Worm (Caenorhabditis elegans) whole organism, L1 larva: Measurements from ENCODE around the gene F32A5.4.

Source experiments
- C04F5.9 ChIP-seq: sonication (generic microtip); optimal IDR thresholded peaks from 2 replicates; lab custom pipeline; 2016; ENCODE audit warnings: missing genetic modification characterization, missing compliant biosample characterization
- C16A3.4 ChIP-seq: fragments of 150-350 bp; optimal IDR thresholded peaks from 2 replicates; lab custom pipeline; 2014; ENCODE audit warnings: missing biosample characterization, missing genetic modification characterization
- F16B12.6 ChIP-seq: fragments of 150-350 bp; optimal IDR thresholded peaks from 2 replicates; lab custom pipeline; 2014; ENCODE audit warnings: missing biosample characterization, missing genetic modification characterization
- Y116A8C.19 ChIP-seq: sonication (generic microtip); optimal IDR thresholded peaks from 2 replicates; lab custom pipeline; 2016; ENCODE audit warnings: missing compliant biosample characterization, missing genetic modification characterization, borderline replicate concordance
- aha-1 ChIP-seq: fragments of 150-350 bp; optimal IDR thresholded peaks from 2 replicates; lab custom pipeline; 2014; ENCODE audit warnings: missing biosample characterization, missing genetic modification characterization
- alr-1 ChIP-seq: fragments of 200-800 bp; sonication (Bioruptor generic); optimal IDR thresholded peaks from 2 replicates; lab custom pipeline; 2018; ENCODE audit warnings: borderline replicate concordance, mild to moderate bottlenecking, missing genetic modification characterization, missing compliant biosample characterization
- aly-2 ChIP-seq: fragments of 150-350 bp; optimal IDR thresholded peaks from 2 replicates; lab custom pipeline; 2014; ENCODE audit warnings: missing biosample characterization, missing genetic modification characterization
- ama-1 ChIP-seq: fragments of 150-350 bp; optimal IDR thresholded peaks from 2 replicates; lab custom pipeline; 2014
- ceh-8 ChIP-seq: fragments of 200-800 bp; sonication (Bioruptor generic); optimal IDR thresholded peaks from 2 replicates; lab custom pipeline; 2018; ENCODE audit warnings: mild to moderate bottlenecking, missing genetic modification characterization, moderate library complexity, missing compliant biosample characterization
- ceh-82 ChIP-seq, 3 experiments: fragments of 150-350 bp in 1 of 3; sonication (generic microtip) in 2 of 3; optimal IDR thresholded peaks; 2 replicates each; lab custom pipeline; 2014 to 2017; ENCODE audit warnings: missing biosample characterization in 3 of 3, missing genetic modification characterization in 3 of 3
- ceh-88 ChIP-seq: fragments of 200-800 bp; sonication (Bioruptor generic); IDR thresholded peaks from 2 replicates; pipeline ENCODE4 v1.3.6; 2022; ENCODE audit warnings: missing genetic modification characterization, missing compliant biosample characterization
- ceh-90 ChIP-seq: sonication (generic microtip); optimal IDR thresholded peaks from 2 replicates; lab custom pipeline; 2016; ENCODE audit warnings: missing genetic modification characterization, missing compliant biosample characterization
- dsc-1 ChIP-seq: sonication (generic microtip); optimal IDR thresholded peaks from 2 replicates; lab custom pipeline; 2016; ENCODE audit warnings: mild to moderate bottlenecking, missing genetic modification characterization, missing compliant biosample characterization
- efl-1 ChIP-seq, 4 experiments: fragments of 150-350 bp; optimal IDR thresholded peaks in 3 of 4; peaks in 1 of 4; 1 replicate in 1 of 4; 2 replicates in 3 of 4; lab custom pipeline; 2014; ENCODE audit warnings: missing biosample characterization in 2 of 4, missing genetic modification characterization in 2 of 4, missing genetic modification reagents in 2 of 4
- efl-3 ChIP-seq: fragments of 200-800 bp; sonication (Bioruptor generic); optimal IDR thresholded peaks from 2 replicates; lab custom pipeline; 2018; ENCODE audit warnings: mild to moderate bottlenecking, missing genetic modification characterization, missing compliant biosample characterization
- egl-13 ChIP-seq: sonication (generic microtip); optimal IDR thresholded peaks from 2 replicates; lab custom pipeline; 2016; ENCODE audit warnings: missing genotype, missing genetic modification reagents, missing genetic modification characterization, missing compliant biosample characterization
- ets-5 ChIP-seq: fragments of 200-800 bp; sonication (Bioruptor generic); IDR thresholded peaks from 2 replicates; pipeline ENCODE4 v1.3.6; 2022; ENCODE audit warnings: missing genetic modification characterization, missing compliant biosample characterization
- fkh-10 ChIP-seq: sonication (generic microtip); optimal IDR thresholded peaks from 2 replicates; lab custom pipeline; 2017; ENCODE audit warnings: missing biosample characterization, missing genetic modification reagents, missing genetic modification characterization
- fkh-8 ChIP-seq: sonication (generic microtip); optimal IDR thresholded peaks from 2 replicates; lab custom pipeline; 2016; ENCODE audit warnings: mild to moderate bottlenecking, missing genetic modification characterization, missing compliant biosample characterization
- fos-1 ChIP-seq: fragments of 150-350 bp; optimal IDR thresholded peaks from 2 replicates; lab custom pipeline; 2014; ENCODE audit warnings: missing biosample characterization, missing genetic modification characterization
- grh-1 ChIP-seq: fragments of 200-800 bp; sonication (Bioruptor generic); IDR thresholded peaks from 2 replicates; pipeline ENCODE4 v1.3.6; 2022; ENCODE audit warnings: missing genetic modification reagents, missing genetic modification characterization, missing compliant biosample characterization
- hlh-17 ChIP-seq: fragments of 200-800 bp; sonication (Bioruptor generic); optimal IDR thresholded peaks from 2 replicates; lab custom pipeline; 2018; ENCODE audit warnings: missing genetic modification characterization, mild to moderate bottlenecking, missing compliant biosample characterization, moderate library complexity, borderline replicate concordance
- hpl-2 ChIP-seq: fragments of 150-350 bp; optimal IDR thresholded peaks from 2 replicates; lab custom pipeline; 2014; ENCODE audit warnings: missing biosample characterization, missing genetic modification reagents, missing genetic modification characterization
- irx-1 ChIP-seq: sonication (generic microtip); optimal IDR thresholded peaks from 2 replicates; lab custom pipeline; 2016; ENCODE audit warnings: missing genetic modification characterization, missing compliant biosample characterization
- lin-13 ChIP-seq: fragments of 150-350 bp; optimal IDR thresholded peaks from 2 replicates; lab custom pipeline; 2014; ENCODE audit warnings: missing biosample characterization, missing genetic modification reagents, missing genetic modification characterization
- lin-14 ChIP-seq: fragments of 200-800 bp; sonication (Bioruptor generic); optimal IDR thresholded peaks from 2 replicates; lab custom pipeline; 2018; ENCODE audit warnings: mild to moderate bottlenecking, missing genetic modification characterization, moderate library complexity, missing compliant biosample characterization
- lin-35 ChIP-seq, 2 experiments: fragments of 150-350 bp; optimal IDR thresholded peaks; 2 replicates each; lab custom pipeline; 2014; ENCODE audit warnings: missing biosample characterization in 2 of 2, missing genetic modification characterization in 2 of 2, missing genetic modification reagents in 2 of 2
- lin-39 ChIP-seq: fragments of 150-350 bp; optimal IDR thresholded peaks from 2 replicates; lab custom pipeline; 2014; ENCODE audit warnings: missing biosample characterization, missing genetic modification reagents, missing genetic modification characterization
- mab-9 ChIP-seq: fragments of 200-800 bp; sonication (Bioruptor generic); IDR thresholded peaks from 2 replicates; pipeline ENCODE4 v1.3.6; 2022; ENCODE audit warnings: missing genetic modification reagents, missing genetic modification characterization, missing compliant biosample characterization
- mdl-1 ChIP-seq, 2 experiments: fragments of 150-350 bp; optimal IDR thresholded peaks; 2 replicates each; lab custom pipeline; 2014 to 2017; ENCODE audit warnings: missing biosample characterization in 2 of 2, missing genetic modification characterization in 2 of 2, inconsistent platforms in 1 of 2
- mef-2 ChIP-seq: fragments of 150-350 bp; optimal IDR thresholded peaks from 2 replicates; lab custom pipeline; 2014; ENCODE audit warnings: missing biosample characterization, missing genetic modification characterization
- nhr-12 ChIP-seq: sonication (generic microtip); optimal IDR thresholded peaks from 2 replicates; lab custom pipeline; 2017; ENCODE audit warnings: missing biosample characterization, missing genetic modification characterization
- nhr-19 ChIP-seq: fragments of 200-800 bp; sonication (Bioruptor generic); conservative IDR thresholded peaks from 2 replicates; pipeline ENCODE4 v1.3.6; 2022; ENCODE audit warnings: missing genetic modification characterization, missing compliant biosample characterization
- nhr-237 ChIP-seq: fragments of 150-350 bp; optimal IDR thresholded peaks from 2 replicates; lab custom pipeline; 2014; ENCODE audit warnings: missing biosample characterization, missing genetic modification characterization
- nhr-28 ChIP-seq: fragments of 150-350 bp; optimal IDR thresholded peaks from 2 replicates; lab custom pipeline; 2014; ENCODE audit warnings: missing biosample characterization, missing genetic modification characterization
- nhr-47 ChIP-seq: sonication (generic microtip); optimal IDR thresholded peaks from 2 replicates; lab custom pipeline; 2016; ENCODE audit warnings: mild to moderate bottlenecking, missing genetic modification characterization, moderate library complexity, missing compliant biosample characterization
- nhr-71 ChIP-seq: sonication (generic microtip); optimal IDR thresholded peaks from 2 replicates; lab custom pipeline; 2016; ENCODE audit warnings: mild to moderate bottlenecking, missing genetic modification characterization, moderate library complexity, missing compliant biosample characterization
- nhr-77 ChIP-seq: fragments of 150-350 bp; optimal IDR thresholded peaks from 2 replicates; lab custom pipeline; 2014; ENCODE audit warnings: missing biosample characterization, missing genetic modification characterization
- nhr-90 ChIP-seq: sonication (generic microtip); optimal IDR thresholded peaks from 2 replicates; lab custom pipeline; 2016; ENCODE audit warnings: mild to moderate bottlenecking, missing genetic modification characterization, missing compliant biosample characterization; ENCODE audit not compliant: poor library complexity
- pag-3 ChIP-seq: sonication (generic microtip); optimal IDR thresholded peaks from 2 replicates; lab custom pipeline; 2017; ENCODE audit warnings: missing genetic modification characterization, mild to moderate bottlenecking, missing compliant biosample characterization, antibody characterized with exemption, borderline replicate concordance; ENCODE audit not compliant: insufficient read depth
- sox-4 ChIP-seq: sonication (generic microtip); optimal IDR thresholded peaks from 2 replicates; lab custom pipeline; 2016; ENCODE audit warnings: missing genetic modification characterization, missing compliant biosample characterization
- sptf-1 ChIP-seq: fragments of 150-350 bp; optimal IDR thresholded peaks from 2 replicates; lab custom pipeline; 2014; ENCODE audit warnings: missing biosample characterization, missing genetic modification characterization
- tbx-2 ChIP-seq: sonication (generic microtip); optimal IDR thresholded peaks from 2 replicates; lab custom pipeline; 2016; ENCODE audit warnings: missing genetic modification characterization, missing compliant biosample characterization
- tlp-1 ChIP-seq: fragments of 150-350 bp; optimal IDR thresholded peaks from 2 replicates; lab custom pipeline; 2014; ENCODE audit warnings: missing biosample characterization, missing genetic modification characterization
- unc-130 ChIP-seq: fragments of 150-350 bp; optimal IDR thresholded peaks from 2 replicates; lab custom pipeline; 2017; ENCODE audit warnings: missing biosample characterization, missing genetic modification characterization, inconsistent platforms
- unc-30 ChIP-seq: sonication (generic microtip); optimal IDR thresholded peaks from 2 replicates; lab custom pipeline; 2017; ENCODE audit warnings: missing biosample characterization, missing genetic modification characterization
- unc-86 ChIP-seq: sonication (generic microtip); optimal IDR thresholded peaks from 2 replicates; lab custom pipeline; 2016; ENCODE audit warnings: missing genetic modification characterization, missing compliant biosample characterization
- xbp-1 ChIP-seq: sonication (generic microtip); optimal IDR thresholded peaks from 2 replicates; lab custom pipeline; 2016; ENCODE audit warnings: missing genetic modification characterization, missing compliant biosample characterization
- zag-1 ChIP-seq: fragments of 150-350 bp; optimal IDR thresholded peaks from 2 replicates; lab custom pipeline; 2014; ENCODE audit warnings: missing biosample characterization, missing genetic modification characterization
- zip-4 ChIP-seq: fragments of 200-800 bp; sonication (Bioruptor generic); optimal IDR thresholded peaks from 2 replicates; lab custom pipeline; 2018; ENCODE audit warnings: mild to moderate bottlenecking, missing genetic modification characterization, moderate library complexity, missing compliant biosample characterization
- ztf-4 ChIP-seq: fragments of 150-350 bp; optimal IDR thresholded peaks from 2 replicates; lab custom pipeline; 2014; ENCODE audit warnings: missing biosample characterization, missing genetic modification characterization

F32A5.4 gene

DNA sequence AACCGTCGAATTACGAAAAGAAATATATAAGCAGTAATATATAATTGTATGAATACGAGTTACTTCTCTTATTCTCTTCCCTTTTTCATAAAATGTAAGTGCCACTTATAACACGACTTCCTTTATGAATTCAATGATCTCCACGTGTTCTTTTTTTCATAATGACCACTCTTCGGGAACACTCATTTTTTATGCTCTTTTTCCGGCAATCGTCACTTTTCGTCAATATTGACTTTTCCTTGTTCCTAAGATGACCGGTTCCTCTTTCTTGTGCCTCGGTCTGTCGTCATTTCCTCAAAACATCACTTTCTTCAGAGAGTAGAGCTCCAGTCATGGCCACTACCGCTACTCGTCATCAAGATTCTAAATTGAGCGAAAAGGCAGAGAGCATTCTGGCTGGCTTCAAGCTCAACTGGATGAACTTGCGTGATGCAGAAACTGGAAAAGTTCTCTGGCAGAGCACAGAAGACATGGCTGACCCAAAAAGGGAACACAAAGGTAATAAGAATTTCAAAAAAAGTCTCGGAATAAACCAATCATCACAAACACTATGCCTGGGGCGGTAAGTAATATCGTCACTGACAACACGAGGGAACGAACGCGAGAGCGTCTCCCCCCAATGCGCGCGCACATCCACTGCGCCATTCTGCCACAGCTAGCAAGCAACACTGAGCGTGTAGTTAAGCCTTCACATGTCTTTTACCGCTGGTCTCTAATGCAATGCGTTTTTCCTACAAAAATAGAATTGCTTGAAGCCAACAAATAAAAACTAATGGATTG, 45.3 kb upstream of the F32A5.4 start, which contains the start of gene pdl-1 (continued):
- TF ChIP-seq lin-39 (tag; lab: Kevin White, UChicago) (no peak), nhr-12 (no peak), nhr-19 (GFP tag; lab: Robert Waterston, UW) (peak; percentile 73), grh-1 (GFP tag; lab: Robert Waterston, UW) (peak; percentile 55; the same call in 1 of the 2 replicates), unc-86 (peak; percentile 48), ets-5 (GFP tag; lab: Robert Waterston, UW) (no peak), irx-1 (tag; lab: Kevin White, UChicago) (peak; percentile 17), tbx-2 (peak; percentile 65), fos-1 (tag; lab: Kevin White, UChicago) (no peak), nhr-77 (tag; lab: Kevin White, UChicago) (no peak), sox-4 (tag; lab: Kevin White, UChicago) (no peak), mab-9 (GFP tag; lab: Robert Waterston, UW) (no peak), lin-14 (GFP tag; lab: Kevin White, UChicago) (peak; percentile 61), ceh-90 (tag; lab: Kevin White, UChicago) (no peak), egl-13 (tag; lab: Kevin White, UChicago) (peak; percentile 38), F16B12.6 (tag; lab: Kevin White, UChicago) (peak; percentile 32), fkh-10 (peak; percentile 64), hpl-2 (no peak), nhr-71 (tag; lab: Kevin White, UChicago) (peak; percentile 73), Y116A8C.19 (no peak), nhr-237 (tag; lab: Kevin White, UChicago) (no peak), ceh-88 (GFP tag; lab: Robert Waterston, UW) (0 out of 2 replicates have a peak, but pooled peaks have one; percentile 42), ztf-4 (peak; percentile 75), mef-2 (tag; lab: Kevin White, UChicago) (no peak), ceh-82 (tag; optimal IDR thresholded peaks at IDR 0.05; lab: Kevin White, UChicago) (peak; percentile 35 to 83 (median 68)), aly-2 (no peak), efl-3 (no peak), ceh-8 (GFP tag; lab: Kevin White, UChicago) (no peak), aha-1 (tag; lab: Kevin White, UChicago) (no peak), zag-1 (tag; lab: Kevin White, UChicago) (no peak), C04F5.9 (tag; lab: Kevin White, UChicago) (peak; percentile 10), hlh-17 (no peak), nhr-28 (tag; lab: Kevin White, UChicago) (no peak), efl-1 (optimal IDR thresholded peaks at IDR 0.05; lab: Kevin White, UChicago) (peak; percentile 44 to 60), efl-1 (GFP tag; optimal IDR thresholded peaks at IDR 0.05 in 1 of 2; lab: Kevin White, UChicago) (peak; percentile 35 to 96), fkh-8 (tag; lab: Kevin White, UChicago) (peak; percentile 62), pag-3 (no peak), mdl-1 (tag; optimal IDR thresholded peaks at IDR 0.05; lab: Kevin White, UChicago) (peak in 1 of 2 experiments; percentile 79), tlp-1 (tag; lab: Kevin White, UChicago) (no peak), nhr-47 (tag; lab: Kevin White, UChicago) (peak; percentile 78), unc-130 (tag; lab: Kevin White, UChicago) (peak; percentile 15), lin-13 (GFP tag; lab: Kevin White, UChicago) (peak; percentile 27), alr-1 (tag; lab: Kevin White, UChicago) (no peak), xbp-1 (tag; lab: Kevin White, UChicago) (peak; percentile 64), nhr-90 (no peak), zip-4 (GFP tag; lab: Kevin White, UChicago) (peak; percentile 17), dsc-1 (tag; lab: Kevin White, UChicago) (peak; percentile 72), C16A3.4 (tag; lab: Kevin White, UChicago) (peak; percentile 84), unc-30 (tag; lab: Kevin White, UChicago) (no peak), ama-1 (no peak), lin-35 (GFP tag; optimal IDR thresholded peaks at IDR 0.05; lab: Kevin White, UChicago) (peak; percentile 63 to 77), sptf-1 (tag; lab: Kevin White, UChicago) (no peak)
